Worm (Caenorhabditis elegans) whole organism, L4 larva: Measurements from ENCODE around the gene tbc-17.

Source experiments
- R02D3.7 ChIP-seq: fragments of 150-350 bp; sonication (generic microtip); optimal IDR thresholded peaks from 3 replicates; lab custom pipeline; 2014; ENCODE audit warnings: missing biosample characterization, missing genetic modification characterization
- aly-2 ChIP-seq: sonication (generic microtip); optimal IDR thresholded peaks from 2 replicates; lab custom pipeline; 2018; ENCODE audit warnings: missing biosample characterization, missing genetic modification characterization
- ceh-28 ChIP-seq: fragments of 150-350 bp; optimal IDR thresholded peaks from 2 replicates; lab custom pipeline; 2014; ENCODE audit warnings: missing biosample characterization, missing genetic modification reagents, missing genetic modification characterization
- daf-8 ChIP-seq: fragments of 200-800 bp; sonication (Bioruptor generic); IDR thresholded peaks from 2 replicates; pipeline ENCODE4 v1.3.6; 2022; ENCODE audit warnings: missing genetic modification characterization, missing compliant biosample characterization
- egl-27 ChIP-seq: sonication (generic microtip); optimal IDR thresholded peaks from 3 replicates; lab custom pipeline; 2017; ENCODE audit warnings: missing biosample characterization, missing genetic modification reagents, missing genetic modification characterization
- egl-43 ChIP-seq: fragments of 200-800 bp; sonication (Bioruptor generic); IDR thresholded peaks from 2 replicates; pipeline ENCODE4 v1.3.6; 2022; ENCODE audit warnings: missing genetic modification reagents, missing genetic modification characterization, missing compliant biosample characterization
- fkh-10 ChIP-seq: fragments of 150-350 bp; optimal IDR thresholded peaks from 2 replicates; lab custom pipeline; 2014; ENCODE audit warnings: missing biosample characterization, missing genetic modification reagents, missing genetic modification characterization
- fos-1 ChIP-seq: fragments of 150-350 bp; optimal IDR thresholded peaks from 2 replicates; lab custom pipeline; 2014; ENCODE audit warnings: missing biosample characterization, missing genetic modification characterization
- jun-1 ChIP-seq: fragments of 150-350 bp; optimal IDR thresholded peaks from 2 replicates; lab custom pipeline; 2014; ENCODE audit warnings: missing biosample characterization, missing genetic modification reagents, missing genetic modification characterization
- mdl-1 ChIP-seq, 2 experiments: fragments of 150-350 bp in 1 of 2; sonication (generic microtip) in 1 of 2; optimal IDR thresholded peaks; 2 replicates each; lab custom pipeline; 2014 to 2017; ENCODE audit warnings: missing biosample characterization in 2 of 2, missing genetic modification characterization in 2 of 2
- pha-4 ChIP-seq, 2 experiments: fragments of 150-350 bp in 1 of 2; fragments of 200-800 bp in 1 of 2; sonication (Bioruptor generic) in 1 of 2; IDR thresholded peaks in 1 of 2; optimal IDR thresholded peaks in 1 of 2; 2 replicates each; pipeline versions ENCODE4 v1.3.6 to Lab custom; 2014 to 2022; ENCODE audit warnings: missing genetic modification characterization in 2 of 2, missing genetic modification reagents in 2 of 2, missing biosample characterization in 1 of 2, missing compliant biosample characterization in 1 of 2
- snpc-1.2 ChIP-seq: fragments of 200-800 bp; sonication (Bioruptor generic); IDR thresholded peaks from 2 replicates; pipeline ENCODE4 v1.3.6; 2022; ENCODE audit warnings: missing genetic modification reagents, missing genetic modification characterization, missing compliant biosample characterization
- snpc-4 ChIP-seq: fragments of 150-350 bp; optimal IDR thresholded peaks from 2 replicates; lab custom pipeline; 2014; ENCODE audit warnings: missing biosample characterization, missing genetic modification characterization
- zag-1 ChIP-seq: fragments of 150-350 bp; optimal IDR thresholded peaks from 2 replicates; lab custom pipeline; 2014; ENCODE audit warnings: missing biosample characterization, missing genetic modification characterization

- no peak for TF ChIP-seq egl-27
- no peak for TF ChIP-seq mdl-1 (tag; optimal IDR thresholded peaks at IDR 0.05; lab: Kevin White, UChicago)
- TF ChIP-seq ceh-28 (tag; lab: Kevin White, UChicago): peak; percentile 87
- TF ChIP-seq zag-1 (tag; lab: Kevin White, UChicago): no peak
- TF ChIP-seq snpc-4 (tag; lab: Kevin White, UChicago): no peak
- no peak for TF ChIP-seq fkh-10 (GFP tag; lab: Kevin White, UChicago)
- TF ChIP-seq egl-43 (GFP tag; lab: Robert Waterston, UW): no peak
- TF ChIP-seq jun-1 (tag; lab: Kevin White, UChicago): no peak
- TF ChIP-seq snpc-1.2 (GFP tag; lab: Robert Waterston, UW): 0 out of 2 replicates have a peak, but pooled peaks have one; percentile 26
- 0 out of 2 replicates have a peak, but pooled peaks have one; percentile 26 for TF ChIP-seq pha-4 (GFP tag; IDR thresholded peaks at IDR 0.05; lab: Robert Waterston, UW)
- TF ChIP-seq pha-4 (tag; optimal IDR thresholded peaks at IDR 0.05; lab: Kevin White, UChicago): no peak
- TF ChIP-seq fos-1 (tag; lab: Kevin White, UChicago): no peak
- no peak for TF ChIP-seq aly-2 (tag; lab: Kevin White, UChicago)
- no peak for TF ChIP-seq R02D3.7 (tag; lab: Kevin White, UChicago)
- TF ChIP-seq daf-8: no peak
These were observed 72.4 kb downstream of the tbc-17 start for ce11 chrII:12766443-12767188.
